Worm (Caenorhabditis elegans) whole organism, L1 larva: ENCODE data around the gene F54C8.1.

ENCODE experiments used
- C04F5.9 ChIP-seq: sonication (generic microtip); optimal IDR thresholded peaks from 2 replicates; lab custom pipeline; 2016; ENCODE audit warnings: missing genetic modification characterization, missing compliant biosample characterization
- ama-1 ChIP-seq: fragments of 150-350 bp; optimal IDR thresholded peaks from 2 replicates; lab custom pipeline; 2014
- elt-3 ChIP-seq, 6 experiments: fragments of 150-350 bp in 1 of 6; sonication (generic microtip); optimal IDR thresholded peaks; 2 replicates each; lab custom pipeline; 2017 to 2018; ENCODE audit warnings: missing biosample characterization in 6 of 6, missing genetic modification characterization in 6 of 6, inconsistent platforms in 1 of 6
- lin-39 ChIP-seq: fragments of 150-350 bp; optimal IDR thresholded peaks from 2 replicates; lab custom pipeline; 2014; ENCODE audit warnings: missing biosample characterization, missing genetic modification reagents, missing genetic modification characterization
- lsy-2 ChIP-seq, 2 experiments: fragments of 150-350 bp; optimal IDR thresholded peaks; 2 replicates each; lab custom pipeline; 2014; ENCODE audit warnings: missing biosample characterization in 2 of 2, missing genetic modification characterization in 2 of 2
- mdl-1 ChIP-seq, 2 experiments: fragments of 150-350 bp; optimal IDR thresholded peaks; 2 replicates each; lab custom pipeline; 2014 to 2017; ENCODE audit warnings: missing biosample characterization in 2 of 2, missing genetic modification characterization in 2 of 2, inconsistent platforms in 1 of 2
- mep-1 ChIP-seq: fragments of 150-350 bp; optimal IDR thresholded peaks from 2 replicates; lab custom pipeline; 2014; ENCODE audit warnings: missing biosample characterization, missing genetic modification characterization
- nhr-11 ChIP-seq: fragments of 150-350 bp; optimal IDR thresholded peaks from 2 replicates; lab custom pipeline; 2014; ENCODE audit warnings: missing biosample characterization, missing genetic modification characterization
- nhr-77 ChIP-seq: fragments of 150-350 bp; optimal IDR thresholded peaks from 2 replicates; lab custom pipeline; 2014; ENCODE audit warnings: missing biosample characterization, missing genetic modification characterization
- rnt-1 ChIP-seq: sonication (generic microtip); optimal IDR thresholded peaks from 2 replicates; lab custom pipeline; 2016; ENCODE audit warnings: mild to moderate bottlenecking, missing genetic modification characterization, moderate library complexity, missing compliant biosample characterization
- snpc-4 ChIP-seq: fragments of 150-350 bp; optimal IDR thresholded peaks from 2 replicates; lab custom pipeline; 2014; ENCODE audit warnings: missing biosample characterization, missing genetic modification characterization
- sptf-1 ChIP-seq: fragments of 150-350 bp; optimal IDR thresholded peaks from 2 replicates; lab custom pipeline; 2014; ENCODE audit warnings: missing biosample characterization, missing genetic modification characterization
- ztf-11 ChIP-seq, 2 experiments: sonication (generic microtip); optimal IDR thresholded peaks; 2 replicates each; lab custom pipeline; 2016 to 2017; ENCODE audit warnings: missing genetic modification characterization in 2 of 2, missing biosample characterization in 1 of 2, missing compliant biosample characterization in 1 of 2

DNA sequence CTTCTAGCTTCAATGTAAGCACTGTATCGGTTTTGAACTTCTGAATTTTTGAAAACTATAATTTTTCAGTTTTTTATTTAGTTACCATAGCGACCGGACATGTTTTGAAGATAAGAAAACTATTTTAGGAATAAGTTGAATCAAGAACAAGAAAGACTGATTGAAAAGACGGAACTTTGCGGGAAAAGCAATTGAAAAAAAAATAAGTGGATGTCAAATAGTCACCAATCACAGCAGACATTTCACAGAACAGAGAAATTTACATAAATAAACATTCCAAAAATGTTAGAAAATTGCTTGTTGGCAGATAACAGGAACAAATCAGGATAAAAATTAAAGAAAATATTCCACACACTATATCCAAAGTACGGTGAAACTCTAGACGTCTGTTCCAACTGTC, 10.3 kb downstream of the F54C8.1 start, which contains the start of gene F54C8.6:
- TF ChIP-seq ama-1 (lab: Kevin White, UChicago) (no peak), nhr-77 (no peak), lin-39 (tag; lab: Kevin White, UChicago) (no peak), snpc-4 (tag; lab: Kevin White, UChicago) (no peak), mdl-1 (tag; optimal IDR thresholded peaks at IDR 0.05; lab: Kevin White, UChicago) (no peak), lsy-2 (tag; optimal IDR thresholded peaks at IDR 0.05; lab: Kevin White, UChicago) (no peak), rnt-1 (tag; lab: Kevin White, UChicago) (no peak), ztf-11 (tag; optimal IDR thresholded peaks at IDR 0.05; lab: Kevin White, UChicago) (no peak), nhr-11 (no peak), elt-3 (tag; optimal IDR thresholded peaks at IDR 0.05; lab: Kevin White, UChicago) (no peak), mep-1 (tag; lab: Kevin White, UChicago) (no peak), sptf-1 (no peak), C04F5.9 (tag; lab: Kevin White, UChicago) (no peak)
